Fruit fly (Drosophila melanogaster) whole organism, prepupa: Measurements from ENCODE around the gene CG34149.

ENCODE experiments used
- CG11294 ChIP-seq: fragments of 200-800 bp; sonication (Bioruptor generic); IDR thresholded peaks from 2 replicates; pipeline ENCODE4 v1.3.6; 2022; ENCODE audit warnings: missing biosample characterization, missing genetic modification characterization
- CG11762 ChIP-seq: fragments of 200-800 bp; sonication (Bioruptor generic); optimal IDR thresholded peaks from 3 replicates; lab custom pipeline; 2016; ENCODE audit warnings: missing biosample characterization, missing genetic modification characterization; ENCODE audit not compliant: insufficient read depth
- CG32006 ChIP-seq: fragments of 200-800 bp; sonication (Bioruptor generic); optimal IDR thresholded peaks from 3 replicates; lab custom pipeline; 2017; ENCODE audit warnings: missing biosample characterization, mild to moderate bottlenecking, missing genetic modification characterization
- Lpt ChIP-seq: fragments of 200-800 bp; sonication (Bioruptor generic); optimal IDR thresholded peaks from 3 replicates; lab custom pipeline; 2016; ENCODE audit warnings: missing biosample characterization, missing genetic modification characterization
- Met ChIP-seq: fragments of 200-800 bp; sonication (Bioruptor generic); optimal IDR thresholded peaks from 3 replicates; lab custom pipeline; 2016; ENCODE audit warnings: missing biosample characterization, missing genetic modification characterization
- OdsH ChIP-seq: fragments of 200-800 bp; sonication (Bioruptor generic); optimal IDR thresholded peaks from 3 replicates; lab custom pipeline; 2016; ENCODE audit warnings: missing biosample characterization, missing genetic modification characterization
- Sox102F ChIP-seq: fragments of 200-800 bp; sonication (Bioruptor generic); optimal IDR thresholded peaks from 2 replicates; lab custom pipeline; 2016; ENCODE audit warnings: missing biosample characterization, mild to moderate bottlenecking, missing genetic modification characterization
- dac ChIP-seq: fragments of 200-800 bp; sonication (Bioruptor generic); optimal IDR thresholded peaks from 2 replicates; lab custom pipeline; 2017; ENCODE audit warnings: missing biosample characterization, mild to moderate bottlenecking, missing genetic modification characterization
- fd85E ChIP-seq: fragments of 200-800 bp; sonication (Bioruptor generic); optimal IDR thresholded peaks from 3 replicates; lab custom pipeline; 2016; ENCODE audit warnings: missing biosample characterization, missing genetic modification characterization
- spab ChIP-seq: fragments of 200-800 bp; sonication (Bioruptor generic); optimal IDR thresholded peaks from 2 replicates; lab custom pipeline; 2017; ENCODE audit warnings: missing biosample characterization, mild to moderate bottlenecking, missing genetic modification characterization, missing genetic modification reagents

DNA sequence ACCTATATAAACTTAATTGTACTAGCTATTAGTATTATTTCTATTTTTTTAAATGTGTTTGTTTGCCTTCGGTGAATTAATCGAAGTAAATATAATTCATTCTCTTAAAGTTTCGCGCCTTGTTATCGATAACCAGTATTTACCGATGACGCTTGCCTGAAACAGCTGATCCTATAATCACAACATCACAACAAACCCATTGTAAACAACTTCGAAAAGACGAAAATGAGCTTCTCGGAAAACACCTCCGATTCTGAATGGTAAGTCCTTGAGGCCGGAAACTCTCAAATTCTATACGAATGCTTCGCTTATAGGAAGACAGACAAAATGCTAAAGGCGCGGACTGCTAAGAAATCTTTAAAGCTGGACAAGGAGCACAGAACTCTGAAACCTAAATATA, at the start of gene CG34149:
- TF ChIP-seq Lpt (GFP tag; lab: Kevin White, UChicago) (no peak), Sox102F (GFP tag; lab: Kevin White, UChicago) (no peak), dac (no peak), CG32006 (GFP tag; lab: Kevin White, UChicago) (no peak), OdsH (GFP tag; lab: Kevin White, UChicago) (no peak), fd85E (no peak), Met (no peak), CG11762 (GFP tag; lab: Kevin White, UChicago) (no peak), CG11294 (GFP tag; lab: Robert Waterston, UW) (no peak), spab (GFP tag; lab: Kevin White, UChicago) (no peak)
